Fruit fly (Drosophila melanogaster) whole organism, embryonic: Measurements from ENCODE around the gene Rh4.
A peak's percentile ranks its signal among the peaks of the same experiment; 100 is the strongest.

Experiments used
- Aef1 ChIP-seq: fragments of 200-800 bp; sonication (Bioruptor generic); IDR thresholded peaks from 3 replicates; pipeline ENCODE4 v1.3.6; 2022; ENCODE audit warnings: missing biosample characterization, missing genetic modification characterization
- CG1024 ChIP-seq: fragments of 200-800 bp; sonication (Bioruptor generic); IDR thresholded peaks from 2 replicates; pipeline ENCODE4 v1.3.6; 2022; ENCODE audit warnings: missing biosample characterization, missing genetic modification characterization
- CG10431 ChIP-seq: fragments of 200-800 bp; sonication (Bioruptor generic); optimal IDR thresholded peaks from 3 replicates; lab custom pipeline; 2018; ENCODE audit warnings: missing biosample characterization, mild to moderate bottlenecking, missing genetic modification characterization
- CG11696 ChIP-seq: fragments of 200-800 bp; sonication (Bioruptor generic); IDR thresholded peaks from 2 replicates; pipeline ENCODE4 v1.3.6; 2022; ENCODE audit warnings: missing biosample characterization, missing genetic modification characterization
- CG12236 ChIP-seq: fragments of 200-800 bp; sonication (Bioruptor generic); optimal IDR thresholded peaks from 2 replicates; lab custom pipeline; 2016; ENCODE audit warnings: missing biosample characterization, missing genetic modification characterization
- CG12769 ChIP-seq: fragments of 200-800 bp; sonication (Bioruptor generic); optimal IDR thresholded peaks from 2 replicates; lab custom pipeline; 2019; ENCODE audit warnings: missing biosample characterization, mild to moderate bottlenecking, missing genetic modification characterization, moderate library complexity
- CG15479 ChIP-seq: fragments of 200-800 bp; sonication (Bioruptor generic); optimal IDR thresholded peaks from 3 replicates; lab custom pipeline; 2019; ENCODE audit warnings: missing biosample characterization, mild to moderate bottlenecking, missing genetic modification characterization, moderate library complexity
- CG1647 ChIP-seq: fragments of 200-800 bp; sonication (Bioruptor generic); optimal IDR thresholded peaks from 3 replicates; lab custom pipeline; 2016; ENCODE audit warnings: missing biosample characterization, missing genetic modification characterization
- CG16863 ChIP-seq: fragments of 200-800 bp; sonication (Bioruptor generic); optimal IDR thresholded peaks from 3 replicates; lab custom pipeline; 2016; ENCODE audit warnings: missing biosample characterization, missing genetic modification characterization
- CG17328 ChIP-seq: fragments of 200-800 bp; sonication (Bioruptor generic); IDR thresholded peaks from 2 replicates; pipeline ENCODE4 v1.3.6; 2022; ENCODE audit warnings: missing biosample characterization, missing genetic modification characterization
- CG2678 ChIP-seq: fragments of 200-800 bp; sonication (Bioruptor generic); optimal IDR thresholded peaks from 3 replicates; lab custom pipeline; 2019; ENCODE audit warnings: missing biosample characterization, mild to moderate bottlenecking, missing genetic modification characterization, moderate library complexity
- CG2875 ChIP-seq: fragments of 200-800 bp; sonication (Bioruptor generic); optimal IDR thresholded peaks from 2 replicates; lab custom pipeline; 2017; ENCODE audit warnings: missing biosample characterization, mild to moderate bottlenecking, missing genetic modification characterization, missing genetic modification reagents
- CG31365 ChIP-seq: fragments of 200-800 bp; sonication (Bioruptor generic); optimal IDR thresholded peaks from 2 replicates; lab custom pipeline; 2018; ENCODE audit warnings: missing biosample characterization, mild to moderate bottlenecking, missing genetic modification characterization
- CG3847 ChIP-seq: fragments of 200-800 bp; sonication (Bioruptor generic); IDR thresholded peaks from 2 replicates; pipeline ENCODE4 v1.3.6; 2022; ENCODE audit warnings: missing biosample characterization, missing genetic modification characterization
- CG4730 ChIP-seq: fragments of 200-800 bp; sonication (Bioruptor generic); IDR thresholded peaks from 2 replicates; pipeline ENCODE4 v1.3.6; 2022; ENCODE audit warnings: missing biosample characterization, missing genetic modification characterization
- CG4820 ChIP-seq: fragments of 200-800 bp; sonication (Bioruptor generic); optimal IDR thresholded peaks from 3 replicates; lab custom pipeline; 2016; ENCODE audit warnings: missing biosample characterization, missing genetic modification characterization
- CG6254 ChIP-seq: fragments of 200-800 bp; sonication (Bioruptor generic); optimal IDR thresholded peaks from 3 replicates; lab custom pipeline; 2017; ENCODE audit warnings: mild to moderate bottlenecking, missing biosample characterization, missing genetic modification reagents, missing genetic modification characterization
- CG6272 ChIP-seq: fragments of 200-800 bp; sonication (Bioruptor generic); IDR thresholded peaks from 2 replicates; pipeline ENCODE4 v1.3.6; 2022; ENCODE audit warnings: missing biosample characterization, missing genetic modification characterization
- CG6854 ChIP-seq: fragments of 200-800 bp; sonication (Bioruptor generic); optimal IDR thresholded peaks from 3 replicates; lab custom pipeline; 2017; ENCODE audit warnings: missing biosample characterization, mild to moderate bottlenecking, missing genetic modification characterization
- CG7556 ChIP-seq: fragments of 200-800 bp; sonication (Bioruptor generic); optimal IDR thresholded peaks from 2 replicates; lab custom pipeline; 2017; ENCODE audit warnings: missing biosample characterization, mild to moderate bottlenecking, missing genetic modification characterization
- D19A ChIP-seq: fragments of 200-800 bp; optimal IDR thresholded peaks from 3 replicates; lab custom pipeline; 2019; ENCODE audit warnings: missing biosample characterization, mild to moderate bottlenecking, missing genetic modification characterization, moderate library complexity
- Dad ChIP-seq: fragments of 200-800 bp; sonication (Bioruptor generic); optimal IDR thresholded peaks from 3 replicates; lab custom pipeline; 2016; ENCODE audit warnings: missing biosample characterization, missing genetic modification characterization
- Fer2 ChIP-seq: fragments of 200-800 bp; sonication (Bioruptor generic); optimal IDR thresholded peaks from 2 replicates; lab custom pipeline; 2018; ENCODE audit warnings: missing biosample characterization, mild to moderate bottlenecking, missing genetic modification characterization, moderate library complexity
- Gug ChIP-seq: fragments of 200-800 bp; sonication (Bioruptor generic); IDR thresholded peaks from 4 replicates; pipeline ENCODE4 v1.3.6; 2022; ENCODE audit warnings: missing biosample characterization, missing genetic modification characterization
- HLH4C ChIP-seq: fragments of 200-800 bp; sonication (Bioruptor generic); IDR thresholded peaks from 3 replicates; pipeline ENCODE4 v1.3.6; 2022; ENCODE audit warnings: missing biosample characterization, missing genetic modification characterization; ENCODE audit not compliant: partially characterized antibody
- Lim3 ChIP-seq: fragments of 200-800 bp; sonication (Bioruptor generic); IDR thresholded peaks from 2 replicates; pipeline ENCODE4 v1.3.6; 2022; ENCODE audit warnings: missing biosample characterization, missing genetic modification characterization
- Myb ChIP-seq: fragments of 200-800 bp; sonication (Bioruptor generic); optimal IDR thresholded peaks from 2 replicates; lab custom pipeline; 2016; ENCODE audit warnings: missing biosample characterization, missing genetic modification characterization
- NK7.1 ChIP-seq: fragments of 200-800 bp; sonication (Bioruptor generic); optimal IDR thresholded peaks from 3 replicates; lab custom pipeline; 2016; ENCODE audit warnings: missing biosample characterization, missing genetic modification characterization
- Oli ChIP-seq: fragments of 200-800 bp; sonication (Bioruptor generic); optimal IDR thresholded peaks from 2 replicates; lab custom pipeline; 2018; ENCODE audit warnings: missing biosample characterization, mild to moderate bottlenecking, missing genetic modification characterization, moderate library complexity
- Pdp1 ChIP-seq, 2 experiments: fragments of 200-800 bp; sonication (Bioruptor generic); optimal IDR thresholded peaks; 3 replicates each; lab custom pipeline; 2016; ENCODE audit warnings: missing biosample characterization in 2 of 2, missing genetic modification characterization in 2 of 2, mild to moderate bottlenecking in 1 of 2, moderate library complexity in 1 of 2
- Rfx ChIP-seq: fragments of 200-800 bp; sonication (Bioruptor generic); IDR thresholded peaks from 2 replicates; pipeline ENCODE4 v1.3.6; 2022; ENCODE audit warnings: missing biosample characterization, missing genetic modification characterization
- Rx ChIP-seq: fragments of 200-800 bp; sonication (Bioruptor generic); IDR thresholded peaks from 2 replicates; pipeline ENCODE4 v1.3.6; 2022; ENCODE audit warnings: missing biosample characterization, missing genetic modification characterization
- abd-A ChIP-seq: fragments of 200-800 bp; sonication (Bioruptor generic); optimal IDR thresholded peaks from 3 replicates; lab custom pipeline; 2019; ENCODE audit warnings: missing biosample characterization, mild to moderate bottlenecking, missing genetic modification characterization, moderate library complexity
- bowl ChIP-seq: fragments of 200-800 bp; sonication (Bioruptor generic); IDR thresholded peaks from 2 replicates; pipeline ENCODE4 v1.3.6; 2022; ENCODE audit warnings: missing biosample characterization, missing genetic modification characterization
- cato ChIP-seq: fragments of 200-800 bp; sonication (Bioruptor generic); optimal IDR thresholded peaks from 2 replicates; lab custom pipeline; 2016; ENCODE audit warnings: missing biosample characterization, missing genetic modification characterization, borderline replicate concordance
- dpn ChIP-seq, 2 experiments: fragments of 200-800 bp; sonication (Bioruptor generic); optimal IDR thresholded peaks; 3 replicates each; lab custom pipeline; 2016; ENCODE audit warnings: missing biosample characterization in 2 of 2, missing genetic modification characterization in 2 of 2
- ewg ChIP-seq: fragments of 200-800 bp; sonication (Bioruptor generic); optimal IDR thresholded peaks from 3 replicates; lab custom pipeline; 2017; ENCODE audit warnings: mild to moderate bottlenecking, missing biosample characterization, missing genetic modification reagents, missing genetic modification characterization
- fd102C ChIP-seq: fragments of 200-800 bp; sonication (Bioruptor generic); optimal IDR thresholded peaks from 2 replicates; lab custom pipeline; 2018; ENCODE audit warnings: missing biosample characterization, mild to moderate bottlenecking, missing genetic modification characterization, moderate library complexity
- gce ChIP-seq: fragments of 200-800 bp; sonication (Bioruptor generic); IDR thresholded peaks from 3 replicates; pipeline ENCODE4 v1.3.6; 2022; ENCODE audit warnings: missing biosample characterization, missing genetic modification characterization
- gro ChIP-seq: fragments of 200-800 bp; sonication (Bioruptor generic); optimal IDR thresholded peaks from 2 replicates; lab custom pipeline; 2016; ENCODE audit warnings: missing biosample characterization, missing genetic modification characterization
- h ChIP-seq: fragments of >200 bp; optimal IDR thresholded peaks from 2 replicates; lab custom pipeline; 2017
- insv ChIP-seq, 2 experiments: fragments of 200-800 bp; sonication (Bioruptor generic); optimal IDR thresholded peaks; 3 replicates each; lab custom pipeline; 2016 to 2018; ENCODE audit warnings: missing biosample characterization in 2 of 2, missing genetic modification characterization in 2 of 2
- lov ChIP-seq, 2 experiments: fragments of 200-800 bp in 1 of 2; fragments of >200 bp in 1 of 2; sonication (Bioruptor generic) in 1 of 2; IDR thresholded peaks in 1 of 2; optimal IDR thresholded peaks in 1 of 2; 2 replicates in 1 of 2; 3 replicates in 1 of 2; pipeline versions ENCODE4 v1.3.6 to Lab custom; 2017 to 2022; ENCODE audit warnings: missing biosample characterization in 1 of 2, missing genetic modification characterization in 1 of 2
- mam ChIP-seq: fragments of 200-800 bp; sonication (Bioruptor generic); optimal IDR thresholded peaks from 3 replicates; lab custom pipeline; 2016; ENCODE audit warnings: missing biosample characterization, missing genetic modification characterization
- p53 ChIP-seq: fragments of 200-800 bp; sonication (Bioruptor generic); optimal IDR thresholded peaks from 2 replicates; lab custom pipeline; 2016; ENCODE audit warnings: missing biosample characterization, missing genetic modification characterization
- pita ChIP-seq: fragments of 200-800 bp; sonication (Bioruptor generic); optimal IDR thresholded peaks from 2 replicates; lab custom pipeline; 2017; ENCODE audit warnings: missing biosample characterization, mild to moderate bottlenecking, missing genetic modification characterization
- ranshi ChIP-seq: fragments of 200-800 bp; sonication (Bioruptor generic); IDR thresholded peaks from 2 replicates; pipeline ENCODE4 v1.3.6; 2022; ENCODE audit warnings: missing biosample characterization, missing genetic modification characterization
- sens ChIP-seq: fragments of 200-800 bp; sonication (Bioruptor generic); peaks from one replicate; lab custom pipeline; 2016; ENCODE audit warnings: missing biosample characterization, missing genetic modification characterization
- tgo ChIP-seq: fragments of 200-800 bp; sonication (Bioruptor generic); IDR thresholded peaks from 3 replicates; pipeline ENCODE4 v1.3.6; 2022; ENCODE audit warnings: missing biosample characterization, missing genetic modification characterization
- zfh2 ChIP-seq: fragments of 200-800 bp; sonication (Bioruptor generic); optimal IDR thresholded peaks from 2 replicates; lab custom pipeline; 2016; ENCODE audit warnings: missing biosample characterization, missing genetic modification characterization

The Rh4 gene

DNA sequence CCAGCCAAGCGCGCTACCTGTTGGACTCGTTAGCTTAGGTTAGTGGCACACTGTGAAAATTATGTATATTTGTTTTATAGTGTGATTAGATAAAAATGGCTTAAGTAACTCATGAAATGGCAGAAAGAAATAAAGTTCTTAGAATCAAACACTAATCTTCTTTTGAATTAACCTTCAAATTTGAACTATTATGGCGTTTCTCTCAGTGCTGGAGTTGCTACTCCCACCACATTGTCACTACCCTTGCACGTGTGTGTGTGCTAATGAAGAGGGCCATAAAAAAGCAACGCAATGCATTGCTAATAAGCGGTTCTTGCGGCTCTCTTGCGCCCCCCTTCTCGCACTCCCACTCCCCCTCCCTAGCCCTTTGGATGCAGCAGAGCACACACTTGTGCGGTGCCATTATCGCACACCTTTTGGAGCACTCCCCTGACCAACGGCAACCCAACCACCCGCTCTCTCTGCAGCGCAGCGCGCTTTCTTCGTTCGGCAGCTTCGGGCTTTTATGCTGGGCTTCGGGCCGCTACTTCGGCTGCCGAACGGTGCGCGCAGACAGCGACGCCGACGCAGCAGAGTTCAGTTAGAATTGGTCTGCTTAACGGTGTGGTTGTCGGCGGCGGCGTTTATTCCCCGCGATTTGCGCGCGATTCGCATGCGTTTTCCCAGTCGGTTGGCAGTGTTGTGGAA is 28.5 kb upstream of the Rh4 start (continued):
- peak; percentile 91 for TF ChIP-seq CG16863
- TF ChIP-seq Aef1, result peak; percentile 89
- peak; percentile 90 for TF ChIP-seq tgo (GFP tag; lab: Robert Waterston, UW)
- peak; percentile 88 for TF ChIP-seq D19A (tag; lab: Kevin White, UChicago)
- no peak for TF ChIP-seq HLH4C (GFP tag; lab: Robert Waterston, UW)
- peak; percentile 84 for TF ChIP-seq CG4730 (GFP tag; lab: Robert Waterston, UW)
- TF ChIP-seq p53 (GFP tag; lab: Kevin White, UChicago), result peak; percentile 74
- peak; percentile 53 for TF ChIP-seq abd-A (tag; lab: Kevin White, UChicago)
- peak; percentile 75 for TF ChIP-seq CG11696 (GFP tag; lab: Robert Waterston, UW)
- TF ChIP-seq dpn (GFP tag; optimal IDR thresholded peaks at IDR 0.05; lab: Kevin White, UChicago), result peak; percentile 86 to 92
- peak; percentile 74 for TF ChIP-seq CG10431 (GFP tag; lab: Kevin White, UChicago)
- TF ChIP-seq Fer2, result peak; percentile 46
- TF ChIP-seq zfh2, result peak; percentile 35
- peak; percentile 56 for TF ChIP-seq Myb (GFP tag; lab: Kevin White, UChicago)
- TF ChIP-seq NK7.1, result peak; percentile 67
- peak; percentile 58 for TF ChIP-seq CG31365
- peak; percentile 66 for TF ChIP-seq CG12769 (tag; lab: Kevin White, UChicago)
- TF ChIP-seq CG7556 (GFP tag; lab: Kevin White, UChicago), result peak; percentile 92
- TF ChIP-seq Oli, result peak; percentile 94
- peak; percentile 73 for TF ChIP-seq ewg
- peak; percentile 80 for TF ChIP-seq CG1647 (GFP tag; lab: Kevin White, UChicago)
- TF ChIP-seq CG2875 (GFP tag; lab: Kevin White, UChicago), result peak; percentile 91
- peak; percentile 78 for TF ChIP-seq Gug (GFP tag; lab: Robert Waterston, UW)
- peak; percentile 71 for TF ChIP-seq CG6272 (GFP tag; lab: Robert Waterston, UW)
- peak; percentile 99 for TF ChIP-seq sens (GFP tag; lab: Kevin White, UChicago)
- peak; percentile 53 for TF ChIP-seq CG6854 (GFP tag; lab: Kevin White, UChicago)
- peak; percentile 86 for TF ChIP-seq CG12236 (GFP tag; lab: Kevin White, UChicago)
- peak; percentile 50 for TF ChIP-seq CG15479 (GFP tag; lab: Kevin White, UChicago)
- peak; percentile 85 for TF ChIP-seq mam (GFP tag; lab: Kevin White, UChicago)
- TF ChIP-seq CG4820 (GFP tag; lab: Kevin White, UChicago), result peak; percentile 93
- TF ChIP-seq CG3847 (GFP tag; lab: Robert Waterston, UW), result peak; percentile 83
- TF ChIP-seq gro (GFP tag; lab: Kevin White, UChicago), result peak; percentile 35
- peak; percentile 96 for TF ChIP-seq CG17328
- peak; percentile 89 for TF ChIP-seq CG1024 (GFP tag; lab: Robert Waterston, UW)
- peak; percentile 85 for TF ChIP-seq Dad (GFP tag; lab: Kevin White, UChicago)
- peak; percentile 92 for TF ChIP-seq CG6254 (GFP tag; lab: Kevin White, UChicago)
- peak; percentile 87 for TF ChIP-seq gce (GFP tag; lab: Robert Waterston, UW)
- TF ChIP-seq ranshi (GFP tag; lab: Robert Waterston, UW), result peak; percentile 93
- TF ChIP-seq Pdp1 (GFP tag; optimal IDR thresholded peaks at IDR 0.05; lab: Kevin White, UChicago), result peak; percentile 86 to 90
- peak; percentile 79; the same call in 1 of the 2 replicates for TF ChIP-seq Lim3 (GFP tag; lab: Robert Waterston, UW)
- no peak for TF ChIP-seq pita (GFP tag; lab: Kevin White, UChicago)
- TF ChIP-seq insv (GFP tag; optimal IDR thresholded peaks at IDR 0.05; lab: Kevin White, UChicago), result no peak
- TF ChIP-seq h, result no peak
- peak; percentile 90 for TF ChIP-seq CG2678
- peak; percentile 91 for TF ChIP-seq Rx
- TF ChIP-seq bowl (GFP tag; lab: Robert Waterston, UW), result peak; percentile 81; the same call in 1 of the 2 replicates
- TF ChIP-seq lov (optimal IDR thresholded peaks at IDR 0.05; lab: Kevin White, UChicago), result no peak
- TF ChIP-seq lov (GFP tag; IDR thresholded peaks at IDR 0.05; lab: Robert Waterston, UW), result peak; percentile 90
- TF ChIP-seq fd102C, result no peak
- peak; percentile 75 for TF ChIP-seq Rfx (GFP tag; lab: Robert Waterston, UW)
- peak; percentile 83 for TF ChIP-seq cato
